Worm (Caenorhabditis elegans): Measurements from ENCODE around the gene sri-4.

sri-4 gene

DNA sequence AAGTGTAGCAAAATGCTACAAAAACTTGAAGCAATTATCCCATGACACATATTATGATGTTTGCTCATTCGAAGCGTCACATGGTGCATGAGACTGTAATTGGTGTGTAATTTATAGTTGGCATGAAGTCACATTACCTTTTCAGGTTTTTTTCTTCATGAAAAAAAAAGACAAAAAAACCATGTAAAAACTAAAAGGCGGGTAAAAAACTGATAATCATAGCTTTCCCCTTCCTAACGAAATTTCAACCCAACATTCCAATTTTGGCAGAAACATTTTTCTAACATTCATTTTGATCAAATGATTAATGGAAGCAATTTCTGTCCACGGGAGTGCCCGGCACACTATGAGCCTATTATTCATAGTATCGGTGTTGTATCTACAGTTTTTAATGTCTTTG, at the start of gene sri-4:
Gene sri-4, plus strand, starts transcription at position 301 of the 400 bp plus-strand sequence.
- TF ChIP-seq unc-62 (GFP tag; optimal IDR thresholded peaks at IDR 0.05): no peak

DNA sequence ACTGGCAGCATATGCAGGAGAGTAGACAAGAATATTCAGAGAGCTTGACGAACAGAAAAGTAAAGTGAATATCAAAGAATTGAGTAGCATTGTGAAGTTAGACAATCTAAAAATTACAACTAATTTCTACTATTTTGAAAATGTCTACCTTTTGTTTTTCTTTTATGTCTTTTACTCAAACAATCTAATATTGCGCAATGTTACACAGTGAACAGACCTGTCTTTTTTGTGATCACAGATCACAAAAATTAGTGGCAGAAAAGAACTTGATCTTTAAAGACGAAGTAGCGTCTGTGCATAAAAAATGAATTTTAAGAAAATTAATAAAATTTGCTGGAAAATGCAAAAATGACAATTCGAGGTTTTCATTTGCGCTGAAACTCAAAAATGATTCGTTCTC, 49.1 kb upstream of the sri-4 start:
- TF ChIP-seq unc-62 (GFP tag; optimal IDR thresholded peaks at IDR 0.05): no peak

DNA sequence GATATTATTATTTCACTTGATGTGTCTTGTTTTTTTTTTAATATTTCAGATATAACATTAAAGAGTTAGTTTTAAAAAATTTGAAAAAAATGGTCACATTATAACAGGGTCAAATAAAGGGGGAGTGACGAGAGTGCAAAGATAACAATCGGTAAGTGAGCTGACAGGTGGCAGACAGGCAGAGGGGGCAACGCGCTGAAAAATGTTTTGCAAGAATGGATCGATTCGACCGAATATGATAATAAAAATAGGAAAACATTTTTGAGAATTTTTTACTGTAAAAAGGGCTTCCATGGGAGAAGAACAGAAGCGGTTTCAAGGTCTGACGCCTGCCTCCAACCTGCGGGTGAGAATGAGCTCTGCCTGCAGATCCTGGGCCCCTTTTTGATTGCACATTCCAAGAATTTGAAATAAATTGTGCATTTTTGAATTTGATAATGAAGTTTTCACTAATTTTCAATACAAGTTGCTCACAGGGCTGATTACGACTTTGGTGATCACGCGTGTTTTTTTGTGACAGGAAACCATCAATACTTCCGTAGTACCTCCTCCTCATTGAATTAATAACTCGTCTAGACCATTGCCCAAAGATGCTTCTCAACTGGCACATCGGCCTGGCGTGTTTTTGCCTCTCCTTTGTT, 48.5 kb upstream of the sri-4 start, which contains the start of the genes ugt-29 and srx-5:
Gene ugt-29, minus strand, starts transcription at position 101 of the 641 bp plus-strand sequence.
Gene srx-5, plus strand, starts transcription at position 591 of the 641 bp plus-strand sequence.
- TF ChIP-seq unc-62 (GFP tag; optimal IDR thresholded peaks at IDR 0.05): no peak

ce11 chrV:702260-702659, 45.9 kb upstream of the sri-4 start, which contains the start of gene srbc-37:
Gene srbc-37, plus strand, starts transcription at chrV:702560.
- no peak for TF ChIP-seq unc-62 (GFP tag; optimal IDR thresholded peaks at IDR 0.05)

DNA sequence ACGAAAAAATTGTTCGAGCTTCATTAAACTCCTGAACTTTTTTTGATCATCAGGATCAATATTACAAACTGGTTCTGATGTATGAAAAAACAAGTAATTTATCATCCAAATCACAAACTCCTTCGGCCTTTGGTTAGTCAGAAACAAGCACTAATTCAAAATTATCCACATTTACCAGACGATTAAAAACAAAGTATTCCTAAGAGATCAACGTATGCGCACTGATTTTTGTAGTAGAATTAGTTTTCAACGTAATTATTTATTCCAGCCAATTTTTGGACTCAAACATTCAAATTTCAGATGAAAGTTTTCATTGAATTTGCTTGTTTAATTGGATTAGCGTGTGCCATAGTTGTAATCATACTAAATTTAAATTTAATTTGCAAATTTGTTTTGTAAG, 41.2 kb upstream of the sri-4 start, which contains the start of gene srbc-38:
Gene srbc-38, plus strand, starts transcription at position 301 of the 400 bp plus-strand sequence.
- TF ChIP-seq unc-62 (GFP tag; optimal IDR thresholded peaks at IDR 0.05): no peak

DNA sequence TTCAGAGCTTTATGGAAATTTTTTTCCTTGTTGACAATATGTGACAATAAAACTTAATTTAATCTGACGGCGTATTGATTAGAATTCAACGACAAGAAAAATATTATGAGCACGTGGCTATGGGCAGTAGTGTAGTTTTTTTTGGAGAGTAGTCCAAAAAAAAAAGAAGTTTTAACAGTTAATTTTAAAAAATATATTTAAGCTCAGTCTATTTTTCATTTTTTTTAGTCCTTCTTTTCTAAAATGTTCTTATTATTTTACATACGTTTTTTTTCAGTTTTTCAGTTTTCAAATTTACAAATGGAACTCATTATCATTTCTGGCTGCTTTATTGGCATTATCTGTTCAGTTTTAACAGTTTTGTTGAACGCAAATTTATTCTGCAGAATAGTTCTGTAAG, 39.3 kb upstream of the sri-4 start, which contains the start of gene srbc-39:
Gene srbc-39, plus strand, starts transcription at position 301 of the 400 bp plus-strand sequence.
- no peak for TF ChIP-seq unc-62 (GFP tag; optimal IDR thresholded peaks at IDR 0.05)

DNA sequence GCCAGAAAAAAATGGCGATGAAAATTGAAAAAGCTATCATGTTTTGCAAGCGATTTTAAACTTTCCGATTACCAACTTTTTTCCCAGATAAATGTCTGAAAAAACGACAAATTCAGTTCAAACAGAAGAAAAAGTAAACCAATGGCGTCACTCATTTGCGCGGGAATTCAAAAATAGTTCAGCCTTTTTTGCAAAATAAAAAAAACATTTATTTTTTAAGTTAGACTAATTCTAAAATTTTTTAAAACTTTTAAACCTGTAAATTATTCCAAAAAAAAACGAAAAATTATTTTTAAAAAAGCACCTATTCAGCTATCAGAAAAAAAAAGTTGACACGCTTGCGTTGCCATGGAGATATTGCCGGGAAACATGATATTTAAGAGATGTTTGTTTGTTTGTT, 35.3 kb upstream of the sri-4 start, which contains the start of gene cyp-33C11:
Gene cyp-33C11, minus strand, starts transcription at position 101 of the 400 bp plus-strand sequence.
- no peak for TF ChIP-seq unc-62 (GFP tag; optimal IDR thresholded peaks at IDR 0.05)

DNA sequence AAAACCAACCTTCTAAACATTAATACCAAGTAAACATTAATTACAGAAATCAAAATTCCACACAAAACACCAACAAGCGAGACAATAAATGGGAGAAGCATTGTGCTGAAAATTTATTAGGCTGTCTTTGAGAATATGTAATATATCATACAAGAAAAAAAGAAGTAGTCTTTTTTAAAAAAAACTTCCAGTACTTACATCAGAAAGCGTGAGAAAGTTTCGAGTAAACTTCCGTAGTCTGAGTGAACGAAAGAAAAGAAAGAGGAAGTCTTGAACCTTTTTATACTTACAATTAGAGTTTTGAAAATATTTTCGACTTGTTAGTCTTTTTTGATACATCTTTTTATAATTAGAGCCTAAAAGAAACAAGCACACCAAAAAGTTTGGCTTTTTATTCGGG, 28.4 kb upstream of the sri-4 start, which contains the start of gene srbc-40:
Gene srbc-40, minus strand, starts transcription at position 101 of the 400 bp plus-strand sequence.
- no peak for TF ChIP-seq unc-62 (GFP tag; optimal IDR thresholded peaks at IDR 0.05)

DNA sequence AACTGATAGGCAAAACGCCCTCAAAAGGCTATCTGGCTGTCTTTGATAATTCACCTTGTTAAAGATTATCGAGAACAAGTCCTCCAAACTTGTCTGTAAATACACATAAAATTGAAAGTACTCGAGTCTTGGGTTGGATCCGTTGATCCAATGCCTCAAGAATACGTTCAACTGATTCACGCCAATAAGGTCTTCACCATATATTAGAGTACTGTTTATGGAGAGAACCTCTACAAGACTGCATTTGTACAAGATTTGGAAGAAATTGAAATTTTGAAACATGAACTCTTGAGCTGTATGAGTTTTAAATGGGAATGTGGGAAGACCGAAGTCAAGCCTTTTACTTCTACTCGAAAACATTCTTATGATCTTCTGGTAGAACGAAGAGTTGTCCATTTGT, 25.3 kb upstream of the sri-4 start:
- TF ChIP-seq unc-62 (GFP tag; optimal IDR thresholded peaks at IDR 0.05): no peak

- TF ChIP-seq unc-62 (GFP tag; optimal IDR thresholded peaks at IDR 0.05): no peak
Measured at ce11 chrV:723895-724352, 24.2 kb upstream of the sri-4 start, which contains the start of gene fbxb-72. Gene fbxb-72, minus strand, starts transcription at chrV:723952.

- TF ChIP-seq unc-62 (GFP tag; optimal IDR thresholded peaks at IDR 0.05): no peak
Measured at ce11 chrV:724470-724890, 23.7 kb upstream of the sri-4 start.

DNA sequence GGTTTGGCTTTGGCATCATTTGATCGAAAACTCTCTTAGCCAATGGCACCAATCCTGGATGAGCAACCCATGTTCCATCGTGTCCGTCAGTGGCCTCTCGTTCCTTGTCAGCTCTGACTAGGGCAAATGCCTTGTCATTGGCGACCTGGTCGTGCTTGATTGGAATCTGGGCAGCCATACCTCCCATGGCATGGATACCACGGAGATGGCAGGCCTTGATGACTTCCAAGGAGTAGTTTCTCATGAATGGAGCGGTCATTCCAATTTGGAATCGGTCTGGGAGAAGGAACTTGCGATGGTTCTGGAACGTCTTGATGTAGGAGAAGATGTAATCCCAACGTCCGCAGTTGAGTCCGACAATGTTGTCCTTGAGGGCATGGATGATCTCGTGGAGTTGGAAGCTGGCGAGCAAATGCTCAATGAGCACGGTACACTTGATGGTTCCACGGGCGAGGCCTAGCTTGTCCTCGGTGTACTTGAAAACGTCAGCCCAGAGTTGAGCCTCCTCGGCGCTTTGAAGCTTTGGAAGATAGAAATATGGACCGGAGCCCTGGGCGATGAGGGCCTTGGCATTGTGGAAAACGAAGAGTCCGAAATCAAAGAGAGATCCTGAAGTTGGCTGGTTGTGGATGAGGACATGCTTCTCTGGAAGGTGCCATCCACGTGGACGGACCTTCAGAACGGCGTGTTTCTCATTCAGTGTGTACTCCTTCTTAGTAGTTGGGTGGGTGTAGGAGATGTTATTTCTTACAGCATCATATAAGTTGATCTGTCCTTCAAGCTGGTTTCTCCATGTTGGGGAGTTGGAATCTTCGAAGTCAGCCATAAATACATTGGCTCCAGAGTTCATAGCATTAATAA, 23.0 kb upstream of the sri-4 start:
- TF ChIP-seq unc-62 (GFP tag; optimal IDR thresholded peaks at IDR 0.05): no peak

- no peak for TF ChIP-seq unc-62 (GFP tag; optimal IDR thresholded peaks at IDR 0.05)
Measured at ce11 chrV:725807-726572, 22.2 kb upstream of the sri-4 start.

- TF ChIP-seq unc-62 (GFP tag; optimal IDR thresholded peaks at IDR 0.05): no peak
Measured at ce11 chrV:726573-727483, 21.3 kb upstream of the sri-4 start.
